Worm (Caenorhabditis elegans): ENCODE measurements around the gene T19C3.6.

The T19C3.6 gene

DNA sequence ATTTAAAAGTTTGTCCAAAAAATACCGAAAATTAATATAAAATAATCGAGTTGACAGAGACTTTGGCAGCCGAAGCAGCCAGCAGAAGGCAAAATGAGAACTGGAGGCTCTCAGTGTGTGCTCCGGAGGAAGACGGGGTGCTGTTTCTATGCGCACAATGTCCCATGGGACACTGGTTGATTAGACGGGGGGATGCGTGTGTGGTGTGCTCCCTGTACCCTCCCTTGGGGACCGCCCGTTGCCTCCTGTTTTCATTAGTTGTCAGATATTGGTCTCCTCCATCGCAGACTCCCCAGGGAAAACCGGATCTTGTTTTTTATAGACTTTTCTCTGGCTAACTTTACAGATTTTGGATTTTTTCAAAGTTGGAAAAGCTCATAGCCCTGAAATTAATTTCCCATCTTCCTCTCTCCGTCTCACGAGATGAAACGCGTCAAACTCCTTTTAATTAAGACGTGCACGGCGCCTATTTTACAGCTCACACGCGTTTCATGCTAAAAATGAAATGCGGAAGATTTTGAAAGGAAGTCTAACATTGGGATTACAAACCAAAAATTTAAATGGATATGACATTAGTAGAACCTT lies 33.9 kb upstream of the T19C3.6 start, which contains the start of gene C09F5.3:
C09F5.3 (minus strand) TSS at position 94 of the 585 bp plus-strand sequence.
- TF ChIP-seq lin-13 (GFP tag; optimal IDR thresholded peaks at IDR 0.05) = no peak
- no peak for TF ChIP-seq aly-2 (tag; optimal IDR thresholded peaks at IDR 0.05)
- no peak for TF ChIP-seq mab-5 (tag; optimal IDR thresholded peaks at IDR 0.05)
- no peak for TF ChIP-seq snpc-4 (tag; optimal IDR thresholded peaks at IDR 0.05)
- TF ChIP-seq nhr-6 (tag; optimal IDR thresholded peaks at IDR 0.05) = no peak
- no peak for TF ChIP-seq sma-9 (GFP tag; optimal IDR thresholded peaks at IDR 0.05)
- no peak for TF ChIP-seq sma-9 (tag; optimal IDR thresholded peaks at IDR 0.05)
- TF ChIP-seq unc-62 (GFP tag; optimal IDR thresholded peaks at IDR 0.05) = no peak

DNA sequence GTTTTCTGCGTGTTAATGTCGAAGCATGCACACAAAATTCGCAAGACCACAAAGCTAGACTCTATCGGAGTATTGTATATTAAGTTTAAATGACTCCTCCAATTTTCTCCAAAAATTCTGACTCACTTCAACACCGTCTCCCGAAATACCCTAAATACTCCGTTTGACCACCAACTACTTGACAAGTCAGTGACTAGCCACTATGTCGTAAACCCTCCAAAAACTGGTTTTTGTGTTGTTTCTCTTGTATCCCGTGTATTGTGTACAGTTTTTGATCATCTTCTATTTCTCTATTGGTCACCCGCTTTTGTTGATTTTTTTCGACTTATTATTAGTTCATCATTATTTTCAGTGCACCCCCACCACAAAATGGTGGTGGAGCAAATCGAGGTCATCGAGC lies 27.0 kb upstream of the T19C3.6 start, which contains the start of gene C09F5.1:
C09F5.1 (plus strand) TSS at position 353 of the 400 bp plus-strand sequence.
- TF ChIP-seq blmp-1 (tag; optimal IDR thresholded peaks at IDR 0.05; ENCODE audit: insufficient read depth) (no peak), unc-55 (GFP tag; optimal IDR thresholded peaks at IDR 0.05) (no peak), sma-3 (GFP tag; optimal IDR thresholded peaks at IDR 0.05) (no peak), nhr-129 (tag; optimal IDR thresholded peaks at IDR 0.05) (peak; percentile 17), nhr-25 (tag; optimal IDR thresholded peaks at IDR 0.05) (peak; percentile 49), lsy-2 (tag; optimal IDR thresholded peaks at IDR 0.05) (no peak), alr-1 (tag; optimal IDR thresholded peaks at IDR 0.05) (no peak), nhr-21 (tag; optimal IDR thresholded peaks at IDR 0.05) (no peak), lin-39 (tag; optimal IDR thresholded peaks at IDR 0.05) (no peak), lin-11 (tag; optimal IDR thresholded peaks at IDR 0.05) (no peak), snpc-4 (tag; optimal IDR thresholded peaks at IDR 0.05) (no peak), sem-4 (tag; optimal IDR thresholded peaks at IDR 0.05) (no peak), unc-62 (GFP tag; optimal IDR thresholded peaks at IDR 0.05) (no peak), ztf-1 (GFP tag; conservative IDR thresholded peaks at IDR 0.05) (no peak), skn-1 (tag; optimal IDR thresholded peaks at IDR 0.05) (no peak)

DNA sequence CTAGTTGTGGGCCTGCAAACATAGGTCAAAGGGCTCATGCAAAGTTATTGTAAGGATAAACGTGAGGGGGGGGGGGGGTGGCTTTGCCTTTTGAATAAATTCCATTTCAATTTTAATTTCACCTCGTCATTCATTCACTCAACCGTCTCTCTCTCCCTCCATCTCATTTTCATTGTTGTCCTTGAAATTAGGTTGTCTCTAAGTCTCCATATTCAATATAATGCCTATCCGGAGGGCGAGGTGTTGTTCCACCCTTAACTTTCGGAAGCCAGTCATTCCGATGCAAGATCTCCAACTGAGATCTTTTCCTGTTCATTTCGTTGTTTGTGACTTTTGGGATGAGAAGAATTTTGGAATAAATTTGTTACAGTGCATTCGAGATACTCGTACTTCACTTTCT lies 25.9 kb upstream of the T19C3.6 start:
- TF ChIP-seq blmp-1 (tag; optimal IDR thresholded peaks at IDR 0.05; ENCODE audit: insufficient read depth) = peak; percentile 24
- TF ChIP-seq nhr-25 (tag; optimal IDR thresholded peaks at IDR 0.05) = peak; percentile 52
- TF ChIP-seq ztf-11 (tag; optimal IDR thresholded peaks at IDR 0.05) = no peak
- TF ChIP-seq sem-4 (tag; optimal IDR thresholded peaks at IDR 0.05) = peak; percentile 1
- no peak for TF ChIP-seq nhr-23 (tag; optimal IDR thresholded peaks at IDR 0.05)
- TF ChIP-seq mdl-1 (tag; optimal IDR thresholded peaks at IDR 0.05) = no peak
- TF ChIP-seq nhr-11 (tag; optimal IDR thresholded peaks at IDR 0.05) = no peak
- TF ChIP-seq nhr-129 (tag; optimal IDR thresholded peaks at IDR 0.05) = no peak
- TF ChIP-seq ceh-16 (tag; optimal IDR thresholded peaks at IDR 0.05) = no peak

DNA sequence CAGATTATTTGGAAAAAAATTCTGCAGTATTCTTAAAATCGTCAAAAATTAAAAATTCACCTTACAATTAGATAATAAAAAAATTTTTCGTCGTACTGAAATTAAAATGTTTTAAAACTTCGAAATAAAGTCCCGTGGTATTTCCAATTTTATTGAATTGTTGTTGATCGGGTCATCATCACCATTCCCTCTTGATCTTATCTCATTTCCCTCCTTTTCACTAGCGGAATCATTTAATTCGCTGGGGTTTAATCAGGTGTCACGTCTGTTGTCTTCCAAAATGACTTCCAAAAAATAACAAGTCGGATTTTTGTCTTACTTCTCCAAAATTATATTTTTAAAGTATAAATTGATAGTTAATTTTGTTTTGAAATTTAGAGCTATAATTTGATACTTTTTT lies 25.3 kb upstream of the T19C3.6 start:
- TF ChIP-seq gmeb-1 (tag; optimal IDR thresholded peaks at IDR 0.05) (no peak), nhr-25 (tag; optimal IDR thresholded peaks at IDR 0.05) (peak; percentile 33)

DNA sequence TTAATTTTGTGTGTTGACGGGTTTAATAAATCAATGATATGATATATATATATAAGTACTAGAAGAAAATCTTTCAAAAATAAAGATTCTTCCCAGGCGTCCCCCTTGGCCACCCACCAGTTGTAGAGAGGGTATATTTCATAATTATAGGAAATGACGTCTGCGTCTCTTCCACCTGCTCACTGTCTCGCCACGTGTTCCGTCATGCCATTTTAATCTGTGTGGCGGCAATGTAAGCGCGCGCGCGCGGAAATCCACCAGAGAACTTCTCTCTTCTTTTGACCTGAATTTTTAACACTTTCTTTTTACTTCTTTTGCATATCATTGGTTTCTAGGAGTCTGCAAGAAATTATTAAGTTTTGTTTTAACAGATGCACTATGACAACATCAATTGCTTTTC lies 23.0 kb upstream of the T19C3.6 start:
- peak; percentile 26 for TF ChIP-seq nhr-25 (tag; optimal IDR thresholded peaks at IDR 0.05)
- TF ChIP-seq nhr-21 (tag; optimal IDR thresholded peaks at IDR 0.05) = no peak

DNA sequence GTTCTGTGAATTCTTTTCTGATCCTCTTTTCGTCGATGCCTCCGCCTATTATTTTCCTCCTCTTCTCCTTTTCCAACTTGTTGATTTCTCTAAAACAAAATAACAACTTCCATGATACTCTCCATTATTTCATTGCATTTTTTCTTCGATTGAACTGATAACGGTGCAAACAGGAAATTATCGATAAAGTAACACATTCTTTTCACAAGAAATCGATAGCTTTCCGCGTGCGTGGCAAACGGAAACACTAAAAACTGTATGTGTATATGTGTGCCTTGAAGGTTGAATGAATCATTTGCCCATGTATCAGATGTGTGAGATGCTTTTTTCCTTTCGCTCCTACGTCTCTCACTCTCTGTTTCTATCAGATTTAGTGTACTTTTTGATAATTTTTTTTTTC lies 20.3 kb upstream of the T19C3.6 start:
- TF ChIP-seq nhr-25 (tag; optimal IDR thresholded peaks at IDR 0.05) (no peak), unc-62 (GFP tag; optimal IDR thresholded peaks at IDR 0.05) (no peak), nhr-237 (tag; optimal IDR thresholded peaks at IDR 0.05) (no peak), nhr-10 (tag; optimal IDR thresholded peaks at IDR 0.05) (no peak), egl-27 (tag; optimal IDR thresholded peaks at IDR 0.05) (no peak), C34F6.9 (tag; optimal IDR thresholded peaks at IDR 0.05) (no peak), Y55F3AM.14 (GFP tag; optimal IDR thresholded peaks at IDR 0.05) (no peak), nhr-6 (tag; optimal IDR thresholded peaks at IDR 0.05) (no peak), peb-1 (tag; optimal IDR thresholded peaks at IDR 0.05) (no peak), mdl-1 (tag; optimal IDR thresholded peaks at IDR 0.05) (no peak), sma-9 (GFP tag; optimal IDR thresholded peaks at IDR 0.05) (peak; percentile 8), sma-9 (tag; optimal IDR thresholded peaks at IDR 0.05) (no peak), nhr-23 (tag; optimal IDR thresholded peaks at IDR 0.05) (no peak), ama-1 (optimal IDR thresholded peaks at IDR 0.05) (no peak), ztf-1 (GFP tag; conservative IDR thresholded peaks at IDR 0.05) (no peak), R02D3.7 (tag; optimal IDR thresholded peaks at IDR 0.05) (no peak), elt-1 (tag; optimal IDR thresholded peaks at IDR 0.05) (no peak), nhr-129 (tag; optimal IDR thresholded peaks at IDR 0.05) (no peak), ztf-4 (tag; optimal IDR thresholded peaks at IDR 0.05) (no peak), unc-39 (tag; optimal IDR thresholded peaks at IDR 0.05) (no peak), mbf-1 (tag; optimal IDR thresholded peaks at IDR 0.05) (no peak), dmd-4 (tag; optimal IDR thresholded peaks at IDR 0.05) (no peak), crh-2 (tag; optimal IDR thresholded peaks at IDR 0.05) (peak; percentile 81), fos-1 (tag; optimal IDR thresholded peaks at IDR 0.05) (peak; percentile 97), ceh-16 (tag; optimal IDR thresholded peaks at IDR 0.05) (peak; percentile 8)

All from whole organism, L2 larva.